Worm (Caenorhabditis elegans) whole organism, young adult: ENCODE measurements around the gene tbx-43.

Experiments
- F10E7.11 ChIP-seq: sonication (generic microtip); optimal IDR thresholded peaks from 2 replicates; lab custom pipeline; 2017; ENCODE audit warnings: mild to moderate bottlenecking, missing genetic modification characterization, moderate library complexity, missing compliant biosample characterization
- F57A8.1 ChIP-seq: fragments of 200-800 bp; sonication (Bioruptor generic); optimal IDR thresholded peaks from 2 replicates; lab custom pipeline; 2018; ENCODE audit warnings: mild to moderate bottlenecking, missing genetic modification characterization, moderate library complexity, missing compliant biosample characterization
- Y53G8AR.9 ChIP-seq: fragments of 200-800 bp; sonication (Bioruptor generic); conservative IDR thresholded peaks from 2 replicates; pipeline ENCODE4 v1.3.6; 2022; ENCODE audit warnings: missing genetic modification reagents, missing genetic modification characterization, missing compliant biosample characterization
- egl-18 ChIP-seq: fragments of 200-800 bp; sonication (Bioruptor generic); IDR thresholded peaks from 2 replicates; pipeline ENCODE4 v1.3.6; 2022; ENCODE audit warnings: missing genetic modification reagents, missing genetic modification characterization, missing compliant biosample characterization
- ekl-4 ChIP-seq: fragments of 200-800 bp; sonication (Bioruptor generic); IDR thresholded peaks from 2 replicates; pipeline ENCODE4 v1.3.6; 2022; ENCODE audit warnings: missing genetic modification reagents, missing genetic modification characterization, missing compliant biosample characterization
- him-1 ChIP-seq: sonication (generic microtip); optimal IDR thresholded peaks from 2 replicates; lab custom pipeline; 2016; ENCODE audit warnings: missing genotype, missing genetic modification reagents, missing genetic modification characterization, missing compliant biosample characterization
- lag-1 ChIP-seq: fragments of 200-800 bp; sonication (Bioruptor generic); IDR thresholded peaks from 2 replicates; pipeline ENCODE4 v1.3.6; 2022; ENCODE audit warnings: missing genetic modification reagents, missing genetic modification characterization, missing compliant biosample characterization
- nfya-2 ChIP-seq: fragments of 200-800 bp; sonication (Bioruptor generic); IDR thresholded peaks from 2 replicates; pipeline ENCODE4 v1.3.6; 2022; ENCODE audit warnings: missing genetic modification reagents, missing genetic modification characterization, missing compliant biosample characterization
- nhr-80 ChIP-seq: sonication (generic microtip); optimal IDR thresholded peaks from 2 replicates; lab custom pipeline; 2016; ENCODE audit warnings: missing genetic modification characterization, missing compliant biosample characterization
- pha-4 ChIP-seq: fragments of 150-350 bp; sonication (generic microtip); optimal IDR thresholded peaks from 2 replicates; lab custom pipeline; 2014; ENCODE audit warnings: missing biosample characterization, missing genetic modification reagents, missing genetic modification characterization
- tlf-1 ChIP-seq: fragments of 200-800 bp; sonication (Bioruptor generic); optimal IDR thresholded peaks from 2 replicates; lab custom pipeline; 2018; ENCODE audit warnings: mild to moderate bottlenecking, missing genetic modification characterization, missing compliant biosample characterization
- unc-130 ChIP-seq: sonication (generic microtip); optimal IDR thresholded peaks from 2 replicates; lab custom pipeline; 2016; ENCODE audit warnings: missing genetic modification reagents, missing genetic modification characterization, missing compliant biosample characterization
- zfh-2 ChIP-seq: fragments of 200-800 bp; sonication (Bioruptor generic); conservative IDR thresholded peaks from 2 replicates; pipeline ENCODE4 v1.3.6; 2022; ENCODE audit warnings: missing genetic modification reagents, missing genetic modification characterization, missing compliant biosample characterization
- ztf-26 ChIP-seq: sonication (generic microtip); optimal IDR thresholded peaks from 2 replicates; lab custom pipeline; 2017; ENCODE audit warnings: missing genetic modification characterization, missing compliant biosample characterization

DNA sequence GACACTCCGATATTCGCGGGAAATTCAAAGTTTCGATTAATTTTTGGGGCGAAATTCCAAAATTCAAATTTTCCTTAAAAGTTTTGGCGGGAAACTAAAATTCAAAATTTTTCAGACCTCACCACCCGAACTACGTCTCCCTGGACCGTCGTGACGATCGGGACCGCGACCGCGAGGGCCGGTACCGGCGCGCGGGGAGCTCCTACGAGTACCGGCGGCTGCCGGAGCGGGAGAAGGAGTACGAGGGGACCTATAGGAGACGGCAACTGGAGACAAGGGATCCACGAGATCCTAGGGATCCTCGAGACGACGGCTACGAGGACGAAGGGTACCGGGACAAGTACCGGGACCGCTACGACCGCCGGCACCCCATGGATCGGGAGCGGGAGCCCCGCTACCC lies 34.6 kb upstream of the tbx-43 start:
- TF ChIP-seq unc-130 (GFP tag; lab: Kevin White, UChicago) (no peak), Y53G8AR.9 (no peak), lag-1 (no peak), nfya-2 (GFP tag; lab: Robert Waterston, UW) (no peak), nhr-80 (tag; lab: Kevin White, UChicago) (no peak), F10E7.11 (tag; lab: Kevin White, UChicago) (no peak), F57A8.1 (GFP tag; lab: Kevin White, UChicago) (no peak), ekl-4 (no peak), ztf-26 (tag; lab: Kevin White, UChicago) (no peak), pha-4 (tag; lab: Kevin White, UChicago) (no peak), zfh-2 (peak; percentile 59), egl-18 (no peak), tlf-1 (no peak), him-1 (tag; lab: Kevin White, UChicago) (no peak)
